Fruit fly (Drosophila melanogaster) whole organism, embryonic: ENCODE data around the gene HHEX.

Experiments used
- Ada2b ChIP-seq: fragments of 200-800 bp; sonication (Bioruptor generic); IDR thresholded peaks from 2 replicates; pipeline ENCODE4 v1.3.6; 2022; ENCODE audit warnings: missing biosample characterization, missing genetic modification characterization
- CG11085 ChIP-seq: fragments of 200-800 bp; sonication (Bioruptor generic); IDR thresholded peaks from 2 replicates; pipeline ENCODE4 v1.3.6; 2022; ENCODE audit warnings: missing biosample characterization, missing genetic modification characterization
- CG11504 ChIP-seq: fragments of 200-800 bp; sonication (Bioruptor generic); optimal IDR thresholded peaks from 3 replicates; lab custom pipeline; 2019; ENCODE audit warnings: missing biosample characterization, mild to moderate bottlenecking, missing genetic modification characterization, moderate library complexity
- CG11696 ChIP-seq: fragments of 200-800 bp; sonication (Bioruptor generic); IDR thresholded peaks from 2 replicates; pipeline ENCODE4 v1.3.6; 2022; ENCODE audit warnings: missing biosample characterization, missing genetic modification characterization
- CG13424 ChIP-seq: fragments of 200-800 bp; sonication (Bioruptor generic); optimal IDR thresholded peaks from 2 replicates; lab custom pipeline; 2019; ENCODE audit warnings: missing biosample characterization, mild to moderate bottlenecking, missing genetic modification characterization, moderate library complexity
- CG13775 ChIP-seq: fragments of 200-800 bp; sonication (Bioruptor generic); optimal IDR thresholded peaks from 3 replicates; lab custom pipeline; 2017; ENCODE audit warnings: missing biosample characterization, mild to moderate bottlenecking, missing genetic modification characterization
- CG14965 ChIP-seq: fragments of 200-800 bp; sonication (Bioruptor generic); optimal IDR thresholded peaks from 2 replicates; lab custom pipeline; 2016; ENCODE audit warnings: missing biosample characterization, missing genetic modification characterization, borderline replicate concordance
- CG1603 ChIP-seq: fragments of 200-800 bp; sonication (Bioruptor generic); optimal IDR thresholded peaks from 2 replicates; lab custom pipeline; 2019; ENCODE audit warnings: missing biosample characterization, mild to moderate bottlenecking, missing genetic modification characterization, moderate library complexity
- CG18476 ChIP-seq: fragments of 200-800 bp; sonication (Bioruptor generic); optimal IDR thresholded peaks from 2 replicates; lab custom pipeline; 2016; ENCODE audit warnings: missing biosample characterization, mild to moderate bottlenecking, missing genetic modification characterization
- CG32532 ChIP-seq: fragments of 200-800 bp; sonication (Bioruptor generic); IDR thresholded peaks from 2 replicates; pipeline ENCODE4 v1.3.6; 2022; ENCODE audit warnings: missing biosample characterization, missing genetic modification characterization
- CG4617 ChIP-seq: fragments of 200-800 bp; sonication (Bioruptor generic); optimal IDR thresholded peaks from 3 replicates; lab custom pipeline; 2016; ENCODE audit warnings: missing biosample characterization, missing genetic modification characterization, borderline replicate concordance
- CG5953 ChIP-seq: fragments of 200-800 bp; sonication (Bioruptor generic); IDR thresholded peaks from 2 replicates; pipeline ENCODE4 v1.3.6; 2022; ENCODE audit warnings: missing biosample characterization, missing genetic modification characterization
- CG6272 ChIP-seq: fragments of 200-800 bp; sonication (Bioruptor generic); IDR thresholded peaks from 2 replicates; pipeline ENCODE4 v1.3.6; 2022; ENCODE audit warnings: missing biosample characterization, missing genetic modification characterization
- CG7556 ChIP-seq: fragments of 200-800 bp; sonication (Bioruptor generic); optimal IDR thresholded peaks from 2 replicates; lab custom pipeline; 2017; ENCODE audit warnings: missing biosample characterization, mild to moderate bottlenecking, missing genetic modification characterization
- CG7745 ChIP-seq: fragments of 200-800 bp; sonication (Bioruptor generic); optimal IDR thresholded peaks from 2 replicates; lab custom pipeline; 2018; ENCODE audit warnings: missing biosample characterization, mild to moderate bottlenecking, missing genetic modification characterization, moderate library complexity
- CG9797 ChIP-seq: fragments of 200-800 bp; sonication (Bioruptor generic); optimal IDR thresholded peaks from 3 replicates; lab custom pipeline; 2018; ENCODE audit warnings: missing biosample characterization, mild to moderate bottlenecking, missing genetic modification characterization
- CG9876 ChIP-seq: fragments of 200-800 bp; sonication (Bioruptor generic); optimal IDR thresholded peaks from 2 replicates; lab custom pipeline; 2016; ENCODE audit warnings: missing biosample characterization, missing genetic modification characterization
- CG9932 ChIP-seq: fragments of 200-800 bp; sonication (Bioruptor generic); IDR thresholded peaks from 2 replicates; pipeline ENCODE4 v1.3.6; 2022; ENCODE audit warnings: missing biosample characterization, missing genetic modification characterization
- Dp ChIP-seq: fragments of 200-800 bp; sonication (Bioruptor generic); optimal IDR thresholded peaks from 2 replicates; lab custom pipeline; 2018; ENCODE audit warnings: missing biosample characterization, mild to moderate bottlenecking, missing genetic modification characterization, moderate library complexity
- ERR ChIP-seq: fragments of 200-800 bp; sonication (Bioruptor generic); optimal IDR thresholded peaks from 2 replicates; lab custom pipeline; 2016; ENCODE audit warnings: missing biosample characterization, missing genetic modification characterization
- GATAe ChIP-seq: fragments of 200-800 bp; sonication (Bioruptor generic); conservative IDR thresholded peaks from 2 replicates; pipeline ENCODE4 v1.3.6; 2022; ENCODE audit warnings: missing biosample characterization, missing genetic modification characterization
- HmgZ ChIP-seq: fragments of 200-800 bp; sonication (Bioruptor generic); optimal IDR thresholded peaks from 2 replicates; lab custom pipeline; 2018; ENCODE audit warnings: missing biosample characterization, mild to moderate bottlenecking, missing genetic modification characterization
- Hr39 ChIP-seq: fragments of >200 bp; optimal IDR thresholded peaks from 2 replicates; lab custom pipeline; 2017
- Jarid2 ChIP-seq: fragments of 200-800 bp; sonication (Bioruptor generic); optimal IDR thresholded peaks from 3 replicates; lab custom pipeline; 2017; ENCODE audit warnings: mild to moderate bottlenecking, missing biosample characterization, missing genetic modification reagents, missing genetic modification characterization
- NC2β ChIP-seq: fragments of 200-800 bp; sonication (Bioruptor generic); optimal IDR thresholded peaks from 2 replicates; lab custom pipeline; 2016; ENCODE audit warnings: missing biosample characterization, missing genetic modification characterization
- Nf-YC ChIP-seq: fragments of 200-800 bp; optimal IDR thresholded peaks from 3 replicates; lab custom pipeline; 2019; ENCODE audit warnings: missing biosample characterization, mild to moderate bottlenecking, missing genetic modification characterization, moderate library complexity
- Oli ChIP-seq: fragments of 200-800 bp; sonication (Bioruptor generic); optimal IDR thresholded peaks from 2 replicates; lab custom pipeline; 2018; ENCODE audit warnings: missing biosample characterization, mild to moderate bottlenecking, missing genetic modification characterization, moderate library complexity
- Optix ChIP-seq: fragments of 200-800 bp; sonication (Bioruptor generic); IDR thresholded peaks from 3 replicates; pipeline ENCODE4 v1.3.6; 2022; ENCODE audit warnings: missing biosample characterization, missing genetic modification characterization
- Rfx ChIP-seq: fragments of 200-800 bp; sonication (Bioruptor generic); IDR thresholded peaks from 2 replicates; pipeline ENCODE4 v1.3.6; 2022; ENCODE audit warnings: missing biosample characterization, missing genetic modification characterization
- Six4 ChIP-seq: fragments of 200-800 bp; sonication (Bioruptor generic); optimal IDR thresholded peaks from 2 replicates; lab custom pipeline; 2016; ENCODE audit warnings: missing biosample characterization, missing genetic modification characterization
- Ssrp ChIP-seq: fragments of 200-800 bp; sonication (Bioruptor generic); optimal IDR thresholded peaks from 2 replicates; lab custom pipeline; 2018; ENCODE audit warnings: missing biosample characterization, mild to moderate bottlenecking, missing genetic modification characterization, moderate library complexity
- TFAM ChIP-seq: fragments of 200-800 bp; sonication (Bioruptor generic); optimal IDR thresholded peaks from 2 replicates; lab custom pipeline; 2017; ENCODE audit warnings: missing biosample characterization, missing genetic modification characterization, inconsistent platforms
- Tbp ChIP-seq: fragments of >200 bp; optimal IDR thresholded peaks from 2 replicates; lab custom pipeline; 2018; ENCODE audit warnings: missing biosample characterization, missing genetic modification characterization
- Usf ChIP-seq: fragments of 200-800 bp; sonication (Bioruptor generic); optimal IDR thresholded peaks from 2 replicates; lab custom pipeline; 2017; ENCODE audit warnings: missing genotype, missing biosample characterization, missing genetic modification characterization
- Vsx1 ChIP-seq: fragments of 200-800 bp; sonication (Bioruptor generic); optimal IDR thresholded peaks from 2 replicates; lab custom pipeline; 2017; ENCODE audit warnings: missing biosample characterization, mild to moderate bottlenecking, missing genetic modification characterization, missing genetic modification reagents
- ab ChIP-seq: fragments of 200-800 bp; sonication (Bioruptor generic); optimal IDR thresholded peaks from 2 replicates; lab custom pipeline; 2016; ENCODE audit warnings: missing biosample characterization, missing genetic modification characterization
- amos ChIP-seq: fragments of 200-800 bp; sonication (Bioruptor generic); IDR thresholded peaks from 2 replicates; pipeline ENCODE4 v1.3.6; 2022; ENCODE audit warnings: missing biosample characterization, missing genetic modification characterization; ENCODE audit not compliant: partially characterized antibody
- crp ChIP-seq, 2 experiments: fragments of 200-800 bp; sonication (Bioruptor generic); optimal IDR thresholded peaks; 2 replicates in 1 of 2; 3 replicates in 1 of 2; lab custom pipeline; 2017; ENCODE audit warnings: missing biosample characterization in 2 of 2, missing genetic modification characterization in 2 of 2, mild to moderate bottlenecking in 1 of 2, moderate library complexity in 1 of 2
- da ChIP-seq: fragments of 200-800 bp; sonication (Bioruptor generic); optimal IDR thresholded peaks from 2 replicates; lab custom pipeline; 2016; ENCODE audit warnings: missing biosample characterization, missing genetic modification characterization
- dm ChIP-seq: fragments of 200-800 bp; sonication (Bioruptor generic); optimal IDR thresholded peaks from 3 replicates; lab custom pipeline; 2016; ENCODE audit warnings: missing biosample characterization, missing genetic modification characterization
- dmrt11E ChIP-seq: fragments of 200-800 bp; sonication (Bioruptor generic); optimal IDR thresholded peaks from 3 replicates; lab custom pipeline; 2018; ENCODE audit warnings: missing biosample characterization, mild to moderate bottlenecking, missing genetic modification characterization, moderate library complexity
- gt ChIP-seq: fragments of 200-800 bp; sonication (Bioruptor generic); IDR thresholded peaks from 2 replicates; pipeline ENCODE4 v1.3.6; 2022; ENCODE audit warnings: missing biosample characterization, missing genetic modification characterization
- ind ChIP-seq: fragments of 200-800 bp; sonication (Bioruptor generic); optimal IDR thresholded peaks from 3 replicates; lab custom pipeline; 2016; ENCODE audit warnings: missing biosample characterization, missing genetic modification characterization
- inv ChIP-seq: fragments of 200-800 bp; sonication (Bioruptor generic); IDR thresholded peaks from 2 replicates; pipeline ENCODE4 v1.3.6; 2022; ENCODE audit warnings: missing biosample characterization, missing genetic modification characterization; ENCODE audit not compliant: partially characterized antibody
- nerfin-1 ChIP-seq: fragments of 200-800 bp; sonication (Bioruptor generic); optimal IDR thresholded peaks from 3 replicates; lab custom pipeline; 2019; ENCODE audit warnings: missing biosample characterization, mild to moderate bottlenecking, missing genetic modification characterization, moderate library complexity
- nom ChIP-seq: fragments of 200-800 bp; sonication (Bioruptor generic); optimal IDR thresholded peaks from 2 replicates; lab custom pipeline; 2017; ENCODE audit warnings: missing biosample characterization, missing genetic modification characterization, mild to moderate bottlenecking, moderate library complexity, missing genetic modification reagents
- pzg ChIP-seq: fragments of 200-800 bp; sonication (Bioruptor generic); optimal IDR thresholded peaks from 3 replicates; lab custom pipeline; 2018; ENCODE audit warnings: missing biosample characterization, mild to moderate bottlenecking, missing genetic modification characterization, moderate library complexity
- sd ChIP-seq: fragments of 200-800 bp; sonication (Bioruptor generic); optimal IDR thresholded peaks from 3 replicates; lab custom pipeline; 2018; ENCODE audit warnings: missing biosample characterization, mild to moderate bottlenecking, missing genetic modification characterization, moderate library complexity
- sens ChIP-seq: fragments of 200-800 bp; sonication (Bioruptor generic); peaks from one replicate; lab custom pipeline; 2016; ENCODE audit warnings: missing biosample characterization, missing genetic modification characterization
- shn ChIP-seq: fragments of 200-800 bp; sonication (Bioruptor generic); optimal IDR thresholded peaks from 3 replicates; lab custom pipeline; 2016; ENCODE audit warnings: missing biosample characterization, missing genetic modification characterization
- so ChIP-seq: fragments of 200-800 bp; sonication (Bioruptor generic); IDR thresholded peaks from 3 replicates; pipeline ENCODE4 v1.3.6; 2022; ENCODE audit warnings: missing biosample characterization, missing genetic modification characterization
- wor ChIP-seq: fragments of 200-800 bp; sonication (Bioruptor generic); IDR thresholded peaks from 2 replicates; pipeline ENCODE4 v1.3.6; 2022; ENCODE audit warnings: missing biosample characterization, missing genetic modification characterization

Gene HHEX

dm6 chr3R:21118784-21119183 is 38.1 kb upstream of the HHEX start, which contains the start of gene Bdbt (continued):
- no peak for TF ChIP-seq Vsx1 (GFP tag; lab: Kevin White, UChicago)
- peak; percentile 83 for TF ChIP-seq pzg
- TF ChIP-seq amos, result peak; percentile 68
- 0 out of 2 replicates have a peak, but pooled peaks have one; percentile 38 for TF ChIP-seq Ada2b (GFP tag; lab: Robert Waterston, UW)
- TF ChIP-seq Optix (GFP tag; lab: Robert Waterston, UW), result no peak
- peak; percentile 34 for TF ChIP-seq dm (GFP tag; lab: Kevin White, UChicago)
- TF ChIP-seq Six4 (GFP tag; lab: Kevin White, UChicago), result no peak
- no peak for TF ChIP-seq CG11504 (tag; lab: Kevin White, UChicago)
- TF ChIP-seq CG5953 (GFP tag; lab: Robert Waterston, UW), result no peak
- no peak for TF ChIP-seq CG18476
- TF ChIP-seq ab, result no peak
- TF ChIP-seq crp (GFP tag; optimal IDR thresholded peaks at IDR 0.05; lab: Kevin White, UChicago), result no peak
- TF ChIP-seq CG6272, result no peak
- no peak for TF ChIP-seq TFAM (GFP tag; lab: Kevin White, UChicago)
- peak; percentile 41 for TF ChIP-seq ind (GFP tag; lab: Kevin White, UChicago)
- no peak for TF ChIP-seq CG14965 (GFP tag; lab: Kevin White, UChicago)
- TF ChIP-seq CG9876 (GFP tag; lab: Kevin White, UChicago), result no peak
- TF ChIP-seq so, result no peak
- no peak for TF ChIP-seq NC2β (GFP tag; lab: Kevin White, UChicago)
- TF ChIP-seq da (GFP tag; lab: Kevin White, UChicago), result no peak
- TF ChIP-seq Ssrp (tag; lab: Kevin White, UChicago), result peak; percentile 32
- peak; percentile 39 for TF ChIP-seq Dp (GFP tag; lab: Kevin White, UChicago)
- TF ChIP-seq Jarid2 (GFP tag; lab: Kevin White, UChicago), result no peak
- no peak for TF ChIP-seq GATAe
- TF ChIP-seq CG32532, result peak; percentile 59
- no peak for TF ChIP-seq CG11696 (GFP tag; lab: Robert Waterston, UW)
- TF ChIP-seq Usf, result no peak
- no peak for TF ChIP-seq Hr39
- no peak for TF ChIP-seq sd
- no peak for TF ChIP-seq shn (GFP tag; lab: Kevin White, UChicago)
- peak; percentile 52 for TF ChIP-seq CG9932 (GFP tag; lab: Robert Waterston, UW)
- no peak for TF ChIP-seq CG7556 (GFP tag; lab: Kevin White, UChicago)
- no peak for TF ChIP-seq CG4617 (GFP tag; lab: Kevin White, UChicago)
- no peak for TF ChIP-seq wor
- TF ChIP-seq CG13775 (GFP tag; lab: Kevin White, UChicago), result no peak
- no peak for TF ChIP-seq nerfin-1 (tag; lab: Kevin White, UChicago)
- no peak for TF ChIP-seq CG7745 (tag; lab: Kevin White, UChicago)
- peak; percentile 73 for TF ChIP-seq HmgZ
- TF ChIP-seq inv (GFP tag; lab: Robert Waterston, UW), result peak; percentile 77
- no peak for TF ChIP-seq Tbp (GFP tag; lab: Kevin White, UChicago)
- TF ChIP-seq Oli, result no peak
- no peak for TF ChIP-seq CG1603 (tag; lab: Kevin White, UChicago)
- TF ChIP-seq dmrt11E, result no peak
- no peak for TF ChIP-seq Nf-YC (tag; lab: Kevin White, UChicago)
- peak; percentile 77 for TF ChIP-seq sens (GFP tag; lab: Kevin White, UChicago)
- no peak for TF ChIP-seq CG11085 (GFP tag; lab: Robert Waterston, UW)
- TF ChIP-seq gt (GFP tag; lab: Robert Waterston, UW), result no peak
- TF ChIP-seq CG9797 (GFP tag; lab: Kevin White, UChicago), result peak; percentile 34
- TF ChIP-seq Rfx, result peak; percentile 25; the same call in 1 of the 2 replicates
- TF ChIP-seq nom (GFP tag; lab: Kevin White, UChicago), result no peak
- peak; percentile 5 for TF ChIP-seq CG13424
- TF ChIP-seq ERR (GFP tag; lab: Kevin White, UChicago), result no peak
